Worm (Caenorhabditis elegans): Measurements from ENCODE around the gene pmp-3.

DNA sequence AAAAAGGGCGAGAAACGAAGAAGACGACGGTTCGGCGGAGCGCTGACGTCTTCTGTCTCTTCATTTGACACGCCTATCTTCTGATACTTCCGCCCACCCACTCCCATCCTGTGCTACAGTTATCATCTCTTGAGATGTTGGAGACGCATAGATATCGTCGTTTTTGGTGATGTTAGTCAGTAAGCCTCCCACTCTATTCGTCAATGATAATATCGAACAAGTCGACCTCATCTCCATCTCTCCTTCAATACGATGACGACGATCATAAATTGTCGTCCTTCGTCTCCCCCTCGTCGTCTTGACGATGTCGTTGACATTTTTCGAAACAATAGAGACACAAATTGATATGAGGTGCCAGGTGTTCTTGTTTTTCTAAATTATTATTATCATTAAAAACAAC is 11.6 kb downstream of the pmp-3 start, which contains the start of gene slc-25A29:
- TF ChIP-seq pros-1 (tag; optimal IDR thresholded peaks at IDR 0.05), result no peak
- TF ChIP-seq nhr-232 (tag; optimal IDR thresholded peaks at IDR 0.05), result no peak

Data from whole organism, late embryonic.